Worm (Caenorhabditis elegans) whole organism, L2 larva: Measurements from ENCODE around the gene ZK686.5.

Experiments
- C34F6.9 ChIP-seq: fragments of 150-350 bp; optimal IDR thresholded peaks from 2 replicates; lab custom pipeline; 2014; ENCODE audit warnings: missing biosample characterization, missing genetic modification characterization
- F13H6.1 ChIP-seq: sonication (generic microtip); optimal IDR thresholded peaks from 2 replicates; lab custom pipeline; 2016; ENCODE audit warnings: missing genetic modification characterization, missing compliant biosample characterization
- R02D3.7 ChIP-seq: fragments of 150-350 bp; optimal IDR thresholded peaks from 2 replicates; lab custom pipeline; 2014; ENCODE audit warnings: missing biosample characterization, missing genetic modification characterization
- Y55F3AM.14 ChIP-seq: fragments of 200-800 bp; sonication (Bioruptor generic); optimal IDR thresholded peaks from 2 replicates; lab custom pipeline; 2018; ENCODE audit warnings: mild to moderate bottlenecking, missing genetic modification characterization, missing compliant biosample characterization
- ZK546.5 ChIP-seq: sonication (generic microtip); optimal IDR thresholded peaks from 2 replicates; lab custom pipeline; 2017; ENCODE audit warnings: missing biosample characterization, missing genetic modification characterization
- aly-2 ChIP-seq: fragments of 150-350 bp; optimal IDR thresholded peaks from 2 replicates; lab custom pipeline; 2014; ENCODE audit warnings: missing biosample characterization, missing genetic modification characterization
- ama-1 ChIP-seq: fragments of 150-350 bp; optimal IDR thresholded peaks from 2 replicates; lab custom pipeline; 2018; ENCODE audit warnings: inconsistent platforms
- blmp-1 ChIP-seq: sonication (generic microtip); optimal IDR thresholded peaks from 2 replicates; lab custom pipeline; 2017; ENCODE audit warnings: missing genetic modification characterization, mild to moderate bottlenecking, missing compliant biosample characterization, antibody characterized with exemption, moderate library complexity; ENCODE audit not compliant: insufficient read depth
- ceh-16 ChIP-seq: fragments of 150-350 bp; optimal IDR thresholded peaks from 2 replicates; lab custom pipeline; 2014; ENCODE audit warnings: missing biosample characterization, missing genetic modification characterization
- ceh-82 ChIP-seq: fragments of 150-350 bp; optimal IDR thresholded peaks from 2 replicates; lab custom pipeline; 2014; ENCODE audit warnings: missing biosample characterization, missing genetic modification characterization
- crh-2 ChIP-seq: sonication (generic microtip); optimal IDR thresholded peaks from 2 replicates; lab custom pipeline; 2017; ENCODE audit warnings: missing biosample characterization, missing genetic modification characterization
- dmd-4 ChIP-seq: sonication (generic microtip); optimal IDR thresholded peaks from 2 replicates; lab custom pipeline; 2017; ENCODE audit warnings: missing biosample characterization, missing genetic modification characterization
- elt-1 ChIP-seq: fragments of 150-350 bp; optimal IDR thresholded peaks from 2 replicates; lab custom pipeline; 2014; ENCODE audit warnings: missing biosample characterization, missing genetic modification characterization
- elt-3 ChIP-seq: sonication (generic microtip); optimal IDR thresholded peaks from 2 replicates; lab custom pipeline; 2017; ENCODE audit warnings: missing biosample characterization, missing genetic modification characterization
- fos-1 ChIP-seq: fragments of 150-350 bp; optimal IDR thresholded peaks from 2 replicates; lab custom pipeline; 2014; ENCODE audit warnings: missing biosample characterization, missing genetic modification characterization
- gmeb-1 ChIP-seq: fragments of 150-350 bp; optimal IDR thresholded peaks from 2 replicates; lab custom pipeline; 2014; ENCODE audit warnings: missing biosample characterization, missing genetic modification characterization
- lin-11 ChIP-seq: fragments of 150-350 bp; sonication (generic microtip); optimal IDR thresholded peaks from 2 replicates; lab custom pipeline; 2014; ENCODE audit warnings: missing biosample characterization, missing genetic modification characterization, inconsistent platforms, mixed read lengths
- lin-13 ChIP-seq: fragments of 150-350 bp; optimal IDR thresholded peaks from 2 replicates; lab custom pipeline; 2014; ENCODE audit warnings: missing biosample characterization, missing genetic modification reagents, missing genetic modification characterization
- lin-39 ChIP-seq: fragments of 150-350 bp; optimal IDR thresholded peaks from 2 replicates; lab custom pipeline; 2014; ENCODE audit warnings: missing biosample characterization, missing genetic modification reagents, missing genetic modification characterization
- lsy-2 ChIP-seq, 2 experiments: fragments of 150-350 bp in 1 of 2; sonication (generic microtip) in 1 of 2; optimal IDR thresholded peaks; 2 replicates each; lab custom pipeline; 2014 to 2017; ENCODE audit warnings: missing biosample characterization in 2 of 2, missing genetic modification characterization in 2 of 2
- mbf-1 ChIP-seq: sonication (generic microtip); optimal IDR thresholded peaks from 2 replicates; lab custom pipeline; 2017; ENCODE audit warnings: missing biosample characterization, missing genetic modification characterization
- mdl-1 ChIP-seq, 2 experiments: fragments of 150-350 bp in 1 of 2; sonication (generic microtip) in 1 of 2; optimal IDR thresholded peaks; 2 replicates each; lab custom pipeline; 2017; ENCODE audit warnings: missing biosample characterization in 2 of 2, missing genetic modification characterization in 2 of 2
- nhr-11 ChIP-seq: fragments of 150-350 bp; optimal IDR thresholded peaks from 2 replicates; lab custom pipeline; 2014; ENCODE audit warnings: missing biosample characterization, missing genetic modification characterization
- nhr-12 ChIP-seq: fragments of 150-350 bp; optimal IDR thresholded peaks from 2 replicates; lab custom pipeline; 2014; ENCODE audit warnings: missing biosample characterization, missing genetic modification characterization
- nhr-129 ChIP-seq: fragments of 150-350 bp; optimal IDR thresholded peaks from 2 replicates; lab custom pipeline; 2014; ENCODE audit warnings: missing biosample characterization, missing genetic modification characterization
- nhr-21 ChIP-seq: fragments of 150-350 bp; optimal IDR thresholded peaks from 2 replicates; lab custom pipeline; 2014; ENCODE audit warnings: missing biosample characterization, missing genetic modification characterization
- nhr-237 ChIP-seq: fragments of 150-350 bp; optimal IDR thresholded peaks from 2 replicates; lab custom pipeline; 2014; ENCODE audit warnings: missing biosample characterization, missing genetic modification characterization
- nhr-25 ChIP-seq: fragments of 150-350 bp; sonication (generic microtip); optimal IDR thresholded peaks from 3 replicates; lab custom pipeline; 2014; ENCODE audit warnings: missing biosample characterization, missing genetic modification characterization
- nhr-6 ChIP-seq: fragments of 150-350 bp; optimal IDR thresholded peaks from 2 replicates; lab custom pipeline; 2014; ENCODE audit warnings: missing biosample characterization, missing genetic modification characterization
- nhr-77 ChIP-seq: fragments of 150-350 bp; optimal IDR thresholded peaks from 2 replicates; lab custom pipeline; 2014; ENCODE audit warnings: missing biosample characterization, missing genetic modification characterization
- peb-1 ChIP-seq: fragments of 150-350 bp; optimal IDR thresholded peaks from 2 replicates; lab custom pipeline; 2014; ENCODE audit warnings: missing biosample characterization, missing genetic modification characterization
- sem-4 ChIP-seq: fragments of 150-350 bp; optimal IDR thresholded peaks from 2 replicates; lab custom pipeline; 2014; ENCODE audit warnings: missing biosample characterization, missing genetic modification reagents, missing genetic modification characterization
- skn-1 ChIP-seq: sonication (generic microtip); optimal IDR thresholded peaks from 2 replicates; lab custom pipeline; 2017; ENCODE audit warnings: missing biosample characterization, missing genetic modification characterization
- sma-3 ChIP-seq: sonication (generic microtip); optimal IDR thresholded peaks from 2 replicates; lab custom pipeline; 2016; ENCODE audit warnings: missing genetic modification reagents, missing genetic modification characterization, missing compliant biosample characterization
- sma-9 ChIP-seq, 2 experiments: fragments of 150-350 bp in 1 of 2; sonication (generic microtip) in 1 of 2; optimal IDR thresholded peaks; 2 replicates each; lab custom pipeline; 2014 to 2016; ENCODE audit warnings: missing genetic modification characterization in 2 of 2, mild to moderate bottlenecking in 1 of 2, missing biosample characterization in 1 of 2, missing compliant biosample characterization in 1 of 2, missing genetic modification reagents in 1 of 2, moderate library complexity in 1 of 2
- snpc-4 ChIP-seq: fragments of 150-350 bp; optimal IDR thresholded peaks from 2 replicates; lab custom pipeline; 2014; ENCODE audit warnings: missing biosample characterization, missing genetic modification characterization
- unc-39 ChIP-seq: fragments of 150-350 bp; optimal IDR thresholded peaks from 2 replicates; lab custom pipeline; 2014; ENCODE audit warnings: missing biosample characterization, missing genetic modification characterization
- unc-55 ChIP-seq: fragments of 150-350 bp; sonication (generic microtip); optimal IDR thresholded peaks from 3 replicates; lab custom pipeline; 2014; ENCODE audit warnings: missing biosample characterization, missing genetic modification reagents, missing genetic modification characterization
- unc-62 ChIP-seq: fragments of 150-350 bp; optimal IDR thresholded peaks from 2 replicates; lab custom pipeline; 2014; ENCODE audit warnings: missing biosample characterization, missing genetic modification reagents, missing genetic modification characterization
- zag-1 ChIP-seq: fragments of 150-350 bp; optimal IDR thresholded peaks from 2 replicates; lab custom pipeline; 2014; ENCODE audit warnings: missing biosample characterization, missing genetic modification characterization
- ztf-1 ChIP-seq: fragments of 200-800 bp; sonication (Bioruptor generic); conservative IDR thresholded peaks from 2 replicates; pipeline ENCODE4 v1.3.6; 2022; ENCODE audit warnings: missing genetic modification characterization, missing compliant biosample characterization
- ztf-11 ChIP-seq: sonication (generic microtip); optimal IDR thresholded peaks from 2 replicates; lab custom pipeline; 2017; ENCODE audit warnings: missing biosample characterization, missing genetic modification characterization
- ztf-4 ChIP-seq: fragments of 150-350 bp; optimal IDR thresholded peaks from 2 replicates; lab custom pipeline; 2014; ENCODE audit warnings: missing biosample characterization, missing genetic modification characterization

Gene ZK686.5

ce11 chrIII:7729534-7730061, 37.7 kb downstream of the ZK686.5 start, which contains the start of gene ZK112.4 (continued):
- no peak for TF ChIP-seq nhr-12 (tag; lab: Kevin White, UChicago)
- peak; percentile 67 for TF ChIP-seq unc-55
- TF ChIP-seq fos-1 (tag; lab: Kevin White, UChicago), result peak; percentile 59

ce11 chrIII:7729062-7729461, 38.3 kb downstream of the ZK686.5 start:
- TF ChIP-seq nhr-129 (no peak), unc-55 (no peak), peb-1 (tag; lab: Kevin White, UChicago) (no peak), nhr-11 (no peak), ceh-82 (tag; lab: Kevin White, UChicago) (no peak), elt-1 (no peak), unc-62 (GFP tag; lab: Kevin White, UChicago) (no peak), lin-11 (no peak), crh-2 (tag; lab: Kevin White, UChicago) (no peak), lsy-2 (tag; optimal IDR thresholded peaks at IDR 0.05; lab: Kevin White, UChicago) (no peak), skn-1 (tag; lab: Kevin White, UChicago) (no peak), ztf-11 (tag; lab: Kevin White, UChicago) (no peak), ceh-16 (tag; lab: Kevin White, UChicago) (no peak), sem-4 (tag; lab: Kevin White, UChicago) (no peak), C34F6.9 (tag; lab: Kevin White, UChicago) (no peak), ztf-1 (no peak), lin-13 (GFP tag; lab: Kevin White, UChicago) (no peak), nhr-237 (tag; lab: Kevin White, UChicago) (no peak), unc-39 (no peak), aly-2 (tag; lab: Kevin White, UChicago) (no peak)
- TF ChIP-seq, all 48 proteins: peak for 0

- TF ChIP-seq dmd-4 (tag; lab: Kevin White, UChicago) (no peak), crh-2 (tag; lab: Kevin White, UChicago) (peak; percentile 99), mbf-1 (tag; lab: Kevin White, UChicago) (no peak), ceh-16 (tag; lab: Kevin White, UChicago) (no peak), mdl-1 (tag; optimal IDR thresholded peaks at IDR 0.05; lab: Kevin White, UChicago) (peak; percentile 18 to 19), ztf-11 (tag; lab: Kevin White, UChicago) (no peak), sma-3 (GFP tag; lab: Kevin White, UChicago) (peak; percentile 83), nhr-129 (peak; percentile 74), skn-1 (tag; lab: Kevin White, UChicago) (no peak), snpc-4 (tag; lab: Kevin White, UChicago) (no peak), elt-1 (no peak), ama-1 (peak; percentile 50), F13H6.1 (peak; percentile 49), nhr-11 (no peak), lin-11 (no peak), peb-1 (tag; lab: Kevin White, UChicago) (no peak), blmp-1 (tag; lab: Kevin White, UChicago) (peak; percentile 82), Y55F3AM.14 (GFP tag; lab: Kevin White, UChicago) (peak; percentile 35), sma-9 (GFP tag; optimal IDR thresholded peaks at IDR 0.05; lab: Kevin White, UChicago) (peak; percentile 59), sma-9 (tag; optimal IDR thresholded peaks at IDR 0.05; lab: Kevin White, UChicago) (no peak), R02D3.7 (no peak), nhr-77 (no peak), unc-62 (GFP tag; lab: Kevin White, UChicago) (no peak), zag-1 (tag; lab: Kevin White, UChicago) (peak; percentile 44), sem-4 (tag; lab: Kevin White, UChicago) (peak; percentile 74), nhr-6 (tag; lab: Kevin White, UChicago) (peak; percentile 3), nhr-25 (tag; lab: Kevin White, UChicago) (peak; percentile 45), nhr-21 (tag; lab: Kevin White, UChicago) (peak; percentile 50), fos-1 (tag; lab: Kevin White, UChicago) (peak; percentile 94), gmeb-1 (peak; percentile 49), unc-55 (peak; percentile 69), elt-3 (tag; lab: Kevin White, UChicago) (no peak), ztf-4 (tag; lab: Kevin White, UChicago) (peak; percentile 22), nhr-12 (tag; lab: Kevin White, UChicago) (no peak), lin-39 (tag; lab: Kevin White, UChicago) (no peak), ceh-82 (tag; lab: Kevin White, UChicago) (no peak), lsy-2 (tag; optimal IDR thresholded peaks at IDR 0.05; lab: Kevin White, UChicago) (peak in 1 of 2 experiments; percentile 76), C34F6.9 (tag; lab: Kevin White, UChicago) (peak; percentile 66), aly-2 (tag; lab: Kevin White, UChicago) (no peak), ZK546.5 (no peak), lin-13 (GFP tag; lab: Kevin White, UChicago) (peak; percentile 47)
- TF ChIP-seq, all 48 proteins: peak for 21
Measured at ce11 chrIII:7728494-7728893, 38.8 kb downstream of the ZK686.5 start.
